Worm (Caenorhabditis elegans): ENCODE data around the gene B0462.4.
A peak's percentile ranks its signal among the peaks of the same experiment; 100 is the strongest.

The B0462.4 gene

DNA sequence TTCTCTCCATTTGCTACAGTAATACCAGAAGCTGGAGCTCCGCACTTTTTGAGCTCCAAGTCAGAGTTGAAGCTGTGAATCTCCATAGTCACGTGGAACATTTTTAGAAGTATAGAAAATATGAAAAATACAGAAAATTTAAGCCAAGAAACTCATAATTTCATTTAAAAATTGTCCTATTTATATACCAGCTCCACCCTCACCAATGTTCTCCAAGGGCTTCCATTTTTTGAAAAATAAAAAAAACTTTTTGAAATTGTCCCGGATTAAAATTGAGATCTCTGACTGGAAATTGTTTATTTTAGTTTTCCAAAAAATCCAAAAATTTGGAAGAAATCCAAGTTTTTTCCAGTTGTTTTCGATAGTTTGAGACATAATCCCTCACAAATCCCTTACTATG is 28.9 kb upstream of the B0462.4 start, which contains the start of gene C08E8.5:
TSS of gene C08E8.5 (minus strand) at position 101 of the 400 bp plus-strand sequence.
- TF ChIP-seq fkh-6 (tag; optimal IDR thresholded peaks at IDR 0.05) (no peak), lim-6 (tag; optimal IDR thresholded peaks at IDR 0.05) (no peak), F13H6.1 (tag; optimal IDR thresholded peaks at IDR 0.05) (no peak), pag-3 (tag; optimal IDR thresholded peaks at IDR 0.05; ENCODE audit: borderline replicate concordance) (no peak), ceh-22 (tag; optimal IDR thresholded peaks at IDR 0.05) (no peak), ceh-18 (tag; optimal IDR thresholded peaks at IDR 0.05) (no peak), nfya-1 (tag; optimal IDR thresholded peaks at IDR 0.05) (no peak), odd-2 (tag; optimal IDR thresholded peaks at IDR 0.05) (no peak), sox-2 (GFP tag; IDR thresholded peaks at IDR 0.05) (no peak), npax-4 (tag; optimal IDR thresholded peaks at IDR 0.05) (no peak), che-1 (tag; optimal IDR thresholded peaks at IDR 0.05) (no peak), hlh-6 (tag; optimal IDR thresholded peaks at IDR 0.05) (no peak), mec-3 (tag; optimal IDR thresholded peaks at IDR 0.05; ENCODE audit: borderline replicate concordance) (no peak), ceh-24 (tag; optimal IDR thresholded peaks at IDR 0.05) (no peak), ceh-19 (GFP tag; optimal IDR thresholded peaks at IDR 0.05) (no peak)

DNA sequence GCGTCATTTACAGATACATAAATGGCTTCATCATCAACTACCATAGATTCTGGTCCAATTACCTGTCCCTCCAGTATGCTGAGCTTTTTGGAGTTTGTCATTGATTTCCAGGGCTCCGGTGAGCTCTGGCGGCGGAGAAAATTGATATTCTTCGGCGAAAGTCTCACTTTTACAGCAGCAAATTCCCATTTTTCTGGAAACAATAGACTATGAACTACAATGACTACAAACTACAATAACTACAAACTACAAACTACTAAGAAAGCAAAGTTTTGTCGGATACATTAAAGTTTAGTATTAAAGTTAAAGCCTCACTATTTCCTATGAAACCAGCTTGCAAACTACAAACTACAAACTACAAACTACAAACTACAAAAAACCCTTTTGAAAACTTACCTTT is 24.8 kb upstream of the B0462.4 start, which contains the start of gene C08E8.2:
TSS of gene C08E8.2 (minus strand) at position 101 of the 400 bp plus-strand sequence.
- TF ChIP-seq nhr-232 (tag; optimal IDR thresholded peaks at IDR 0.05) (no peak), ahr-1 (tag; optimal IDR thresholded peaks at IDR 0.05) (no peak), ttx-3 (tag; optimal IDR thresholded peaks at IDR 0.05) (no peak), hlh-13 (GFP tag; optimal IDR thresholded peaks at IDR 0.05) (no peak), elt-2 (tag; optimal IDR thresholded peaks at IDR 0.05) (no peak), ceh-34 (tag; optimal IDR thresholded peaks at IDR 0.05) (no peak), pax-1 (tag; optimal IDR thresholded peaks at IDR 0.05) (no peak), ceh-24 (tag; optimal IDR thresholded peaks at IDR 0.05) (no peak), elt-4 (tag; optimal IDR thresholded peaks at IDR 0.05) (no peak), tbx-7 (tag; optimal IDR thresholded peaks at IDR 0.05) (no peak), gmeb-2 (tag; optimal IDR thresholded peaks at IDR 0.05) (no peak), ceh-48 (tag; optimal IDR thresholded peaks at IDR 0.05) (no peak), K09A11.1 (tag; optimal IDR thresholded peaks at IDR 0.05; ENCODE audit: insufficient read depth) (no peak), ceh-45 (GFP tag; IDR thresholded peaks at IDR 0.05) (no peak), C38D4.7 (GFP tag; optimal IDR thresholded peaks at IDR 0.05) (no peak), ama-1 (optimal IDR thresholded peaks at IDR 0.05) (no peak), rnt-1 (tag; optimal IDR thresholded peaks at IDR 0.05) (no peak), T23F11.4 (GFP tag; optimal IDR thresholded peaks at IDR 0.05) (no peak), ceh-31 (tag; optimal IDR thresholded peaks at IDR 0.05) (no peak), sox-2 (GFP tag; IDR thresholded peaks at IDR 0.05) (no peak)

DNA sequence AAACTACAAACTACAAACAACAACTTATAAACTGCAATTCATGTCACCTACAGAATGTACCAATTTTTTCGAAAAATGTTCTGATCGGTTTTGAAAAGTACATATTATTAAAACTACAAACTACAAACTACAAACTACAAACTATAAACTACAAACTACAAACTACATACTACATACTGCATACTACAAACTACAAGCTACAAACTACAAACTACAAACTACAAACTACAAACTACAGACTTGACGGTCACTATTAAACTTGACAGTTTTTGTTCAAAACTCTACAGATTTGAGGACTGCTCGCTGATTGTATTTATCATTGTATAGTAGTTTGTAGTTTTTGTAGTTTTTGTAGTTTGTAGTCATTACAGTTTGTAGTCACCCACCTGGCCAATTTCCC is 23.3 kb upstream of the B0462.4 start:
- TF ChIP-seq unc-3 (GFP tag; conservative IDR thresholded peaks at IDR 0.05) (no peak), unc-3 (tag; optimal IDR thresholded peaks at IDR 0.05) (no peak), ceh-30 (tag; optimal IDR thresholded peaks at IDR 0.05) (peak; percentile 28), zip-5 (tag; optimal IDR thresholded peaks at IDR 0.05) (no peak), hlh-8 (tag; optimal IDR thresholded peaks at IDR 0.05) (no peak), unc-55 (GFP tag; optimal IDR thresholded peaks at IDR 0.05) (no peak)

DNA sequence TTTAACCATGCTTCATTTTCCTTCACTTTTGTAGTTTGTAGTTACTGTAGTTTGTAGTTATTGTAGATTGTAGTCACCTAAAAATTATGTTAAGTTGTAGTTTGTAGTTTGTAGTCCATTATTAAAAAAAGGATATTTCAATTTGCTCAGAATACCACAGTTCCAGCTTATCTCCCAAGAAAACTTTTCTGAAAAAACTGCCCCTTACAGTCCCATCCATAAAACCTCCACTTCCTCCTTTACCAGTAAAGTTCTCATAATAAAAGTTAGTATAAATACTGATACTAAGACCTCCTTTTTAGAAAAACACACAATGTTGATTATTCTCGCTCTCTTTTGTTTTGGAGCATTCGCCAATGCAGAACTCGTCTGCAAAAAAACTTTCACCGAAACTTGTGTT is 19.7 kb upstream of the B0462.4 start, which contains the start of gene C08E8.11:
TSS of gene C08E8.11 (plus strand) at position 301 of the 400 bp plus-strand sequence.
- TF ChIP-seq fax-1 (tag; optimal IDR thresholded peaks at IDR 0.05) (no peak), pat-9 (tag; optimal IDR thresholded peaks at IDR 0.05) (no peak), ets-4 (tag; optimal IDR thresholded peaks at IDR 0.05) (no peak), odd-2 (tag; optimal IDR thresholded peaks at IDR 0.05) (no peak), unc-3 (GFP tag; conservative IDR thresholded peaks at IDR 0.05) (no peak), unc-3 (tag; optimal IDR thresholded peaks at IDR 0.05) (no peak), ceh-14 (tag; optimal IDR thresholded peaks at IDR 0.05) (no peak), C08G9.2 (tag; optimal IDR thresholded peaks at IDR 0.05) (no peak), ahr-1 (tag; optimal IDR thresholded peaks at IDR 0.05) (no peak), elt-2 (tag; optimal IDR thresholded peaks at IDR 0.05) (no peak), F13H6.1 (tag; optimal IDR thresholded peaks at IDR 0.05) (no peak), pax-1 (tag; optimal IDR thresholded peaks at IDR 0.05) (no peak), syd-9 (tag; optimal IDR thresholded peaks at IDR 0.05) (no peak), unc-55 (GFP tag; optimal IDR thresholded peaks at IDR 0.05) (no peak), npax-4 (tag; optimal IDR thresholded peaks at IDR 0.05) (no peak)
